Worm (Caenorhabditis elegans) whole organism, L3 larva: ENCODE measurements around the gene F07G6.5.
"Not testable (repeated sequence)": the region's sequence is repeated elsewhere in the genome, so short reads cannot be mapped to it uniquely, and the experiment has no call there.

Experiments used
- aly-2 ChIP-seq: fragments of 150-350 bp; optimal IDR thresholded peaks from 2 replicates; lab custom pipeline; 2014; ENCODE audit warnings: missing biosample characterization, missing genetic modification characterization
- ceh-28 ChIP-seq: fragments of 150-350 bp; optimal IDR thresholded peaks from 2 replicates; lab custom pipeline; 2014; ENCODE audit warnings: missing biosample characterization, missing genetic modification reagents, missing genetic modification characterization
- ceh-82 ChIP-seq: fragments of 150-350 bp; optimal IDR thresholded peaks from 2 replicates; lab custom pipeline; 2014; ENCODE audit warnings: missing biosample characterization, missing genetic modification characterization
- ceh-9 ChIP-seq: sonication (generic microtip); optimal IDR thresholded peaks from 2 replicates; lab custom pipeline; 2018; ENCODE audit warnings: missing biosample characterization, missing genetic modification characterization
- daf-12 ChIP-seq: fragments of 150-350 bp; optimal IDR thresholded peaks from 2 replicates; lab custom pipeline; 2014; ENCODE audit warnings: missing biosample characterization, missing genetic modification reagents, missing genetic modification characterization
- egl-5 ChIP-seq: fragments of 150-350 bp; optimal IDR thresholded peaks from 2 replicates; lab custom pipeline; 2017; ENCODE audit warnings: missing biosample characterization, missing genetic modification reagents, missing genetic modification characterization, inconsistent platforms
- elt-1 ChIP-seq: fragments of 150-350 bp; optimal IDR thresholded peaks from 2 replicates; lab custom pipeline; 2014; ENCODE audit warnings: missing biosample characterization, missing genetic modification characterization
- elt-2 ChIP-seq: sonication (generic microtip); optimal IDR thresholded peaks from 2 replicates; lab custom pipeline; 2016; ENCODE audit warnings: missing genetic modification reagents, mild to moderate bottlenecking, missing genetic modification characterization, missing compliant biosample characterization
- elt-3 ChIP-seq, 3 experiments: fragments of 150-350 bp in 1 of 3; sonication (generic microtip) in 2 of 3; optimal IDR thresholded peaks; 2 replicates in 2 of 3; 4 replicates in 1 of 3; lab custom pipeline; 2014 to 2017; ENCODE audit warnings: missing biosample characterization in 3 of 3, missing genetic modification characterization in 3 of 3
- eor-1 ChIP-seq, 2 experiments: fragments of 150-350 bp; optimal IDR thresholded peaks; 2 replicates each; lab custom pipeline; 2014 to 2018; ENCODE audit warnings: missing biosample characterization in 2 of 2, missing genetic modification characterization in 2 of 2
- fkh-10 ChIP-seq: sonication (generic microtip); optimal IDR thresholded peaks from 2 replicates; lab custom pipeline; 2017; ENCODE audit warnings: missing biosample characterization, missing genetic modification reagents, missing genetic modification characterization
- fkh-2 ChIP-seq: fragments of 150-350 bp; optimal IDR thresholded peaks from 2 replicates; lab custom pipeline; 2014; ENCODE audit warnings: missing biosample characterization, missing genetic modification reagents, missing genetic modification characterization
- fos-1 ChIP-seq: fragments of 150-350 bp; optimal IDR thresholded peaks from 2 replicates; lab custom pipeline; 2014; ENCODE audit warnings: missing biosample characterization, missing genetic modification characterization
- hmg-11 ChIP-seq: sonication (generic microtip); optimal IDR thresholded peaks from 2 replicates; lab custom pipeline; 2016; ENCODE audit warnings: missing genetic modification characterization, missing compliant biosample characterization
- lin-15B ChIP-seq: fragments of 150-350 bp; optimal IDR thresholded peaks from 2 replicates; lab custom pipeline; 2014; ENCODE audit warnings: missing biosample characterization, missing genetic modification characterization
- lin-39 ChIP-seq: fragments of 150-350 bp; optimal IDR thresholded peaks from 2 replicates; lab custom pipeline; 2018; ENCODE audit warnings: missing biosample characterization, missing genetic modification reagents, missing genetic modification characterization
- lsy-12 ChIP-seq: sonication (generic microtip); optimal IDR thresholded peaks from 2 replicates; lab custom pipeline; 2016; ENCODE audit warnings: mild to moderate bottlenecking, missing genetic modification characterization, missing compliant biosample characterization
- mdl-1 ChIP-seq: fragments of 150-350 bp; optimal IDR thresholded peaks from 2 replicates; lab custom pipeline; 2014; ENCODE audit warnings: missing biosample characterization, missing genetic modification characterization
- mml-1 ChIP-seq: fragments of 150-350 bp; sonication (generic microtip); optimal IDR thresholded peaks from 3 replicates; lab custom pipeline; 2014; ENCODE audit warnings: missing biosample characterization, missing genetic modification characterization
- nfya-1 ChIP-seq: sonication (generic microtip); optimal IDR thresholded peaks from 2 replicates; lab custom pipeline; 2017; ENCODE audit warnings: missing genetic modification characterization, mild to moderate bottlenecking, missing compliant biosample characterization, antibody characterized with exemption, moderate library complexity; ENCODE audit not compliant: insufficient read depth
- nhr-11 ChIP-seq: fragments of 150-350 bp; optimal IDR thresholded peaks from 2 replicates; lab custom pipeline; 2014; ENCODE audit warnings: missing biosample characterization, missing genetic modification characterization
- nhr-12 ChIP-seq: fragments of 150-350 bp; optimal IDR thresholded peaks from 2 replicates; lab custom pipeline; 2014; ENCODE audit warnings: missing biosample characterization, missing genetic modification characterization
- nhr-23 ChIP-seq: fragments of 150-350 bp; optimal IDR thresholded peaks from 2 replicates; lab custom pipeline; 2014; ENCODE audit warnings: missing biosample characterization, missing genetic modification reagents, missing genetic modification characterization
- nhr-237 ChIP-seq: fragments of 150-350 bp; optimal IDR thresholded peaks from 2 replicates; lab custom pipeline; 2014; ENCODE audit warnings: missing biosample characterization, missing genetic modification characterization
- nhr-25 ChIP-seq: sonication (generic microtip); optimal IDR thresholded peaks from 2 replicates; lab custom pipeline; 2017; ENCODE audit warnings: missing biosample characterization, missing genetic modification characterization
- nhr-28 ChIP-seq: fragments of 150-350 bp; optimal IDR thresholded peaks from 2 replicates; lab custom pipeline; 2014; ENCODE audit warnings: missing biosample characterization, missing genetic modification characterization
- nhr-77 ChIP-seq: fragments of 150-350 bp; optimal IDR thresholded peaks from 2 replicates; lab custom pipeline; 2014; ENCODE audit warnings: missing biosample characterization, missing genetic modification characterization
- skn-1 ChIP-seq: fragments of 150-350 bp; optimal IDR thresholded peaks from 2 replicates; lab custom pipeline; 2014; ENCODE audit warnings: missing biosample characterization, missing genetic modification characterization
- snpc-4 ChIP-seq: fragments of 150-350 bp; optimal IDR thresholded peaks from 2 replicates; lab custom pipeline; 2014; ENCODE audit warnings: missing biosample characterization, missing genetic modification characterization
- tbx-2 ChIP-seq: sonication (generic microtip); optimal IDR thresholded peaks from 2 replicates; lab custom pipeline; 2016; ENCODE audit warnings: mild to moderate bottlenecking, missing genetic modification characterization, missing compliant biosample characterization
- unc-39 ChIP-seq: sonication (generic microtip); optimal IDR thresholded peaks from 4 replicates; lab custom pipeline; 2017; ENCODE audit warnings: missing biosample characterization, missing genetic modification characterization
- ztf-11 ChIP-seq: fragments of 150-350 bp; optimal IDR thresholded peaks from 2 replicates; lab custom pipeline; 2014; ENCODE audit warnings: missing biosample characterization, missing genetic modification characterization
- ztf-4 ChIP-seq: fragments of 150-350 bp; optimal IDR thresholded peaks from 2 replicates; lab custom pipeline; 2014; ENCODE audit warnings: missing biosample characterization, missing genetic modification characterization

The F07G6.5 gene

ce11 chrX:1703840-1704239 lies 2.6 kb downstream of the F07G6.5 start, which contains the start of gene C36C9.5:
C36C9.5 (minus strand) TSS chrX:1703940.
- TF ChIP-seq fos-1 (tag; lab: Kevin White, UChicago): no peak
- no peak for TF ChIP-seq mdl-1 (tag; lab: Kevin White, UChicago)
- TF ChIP-seq elt-2 (tag; lab: Kevin White, UChicago): no peak
- TF ChIP-seq lin-15B (tag; lab: Kevin White, UChicago): no peak
- TF ChIP-seq ceh-82 (tag; lab: Kevin White, UChicago): no peak
- no peak for TF ChIP-seq ceh-28 (tag; lab: Kevin White, UChicago)
- TF ChIP-seq daf-12 (tag; lab: Kevin White, UChicago): no peak
- TF ChIP-seq eor-1 (tag; optimal IDR thresholded peaks at IDR 0.05; lab: Kevin White, UChicago): no peak
- TF ChIP-seq lsy-12: no peak
- TF ChIP-seq nhr-23: no peak
- TF ChIP-seq nhr-77 (tag; lab: Kevin White, UChicago): no peak
- no peak for TF ChIP-seq fkh-10 (GFP tag; lab: Kevin White, UChicago)
- no peak for TF ChIP-seq ztf-11 (tag; lab: Kevin White, UChicago)
- no peak for TF ChIP-seq fkh-2 (tag; lab: Kevin White, UChicago)
- TF ChIP-seq elt-1 (tag; lab: Kevin White, UChicago): no peak

DNA sequence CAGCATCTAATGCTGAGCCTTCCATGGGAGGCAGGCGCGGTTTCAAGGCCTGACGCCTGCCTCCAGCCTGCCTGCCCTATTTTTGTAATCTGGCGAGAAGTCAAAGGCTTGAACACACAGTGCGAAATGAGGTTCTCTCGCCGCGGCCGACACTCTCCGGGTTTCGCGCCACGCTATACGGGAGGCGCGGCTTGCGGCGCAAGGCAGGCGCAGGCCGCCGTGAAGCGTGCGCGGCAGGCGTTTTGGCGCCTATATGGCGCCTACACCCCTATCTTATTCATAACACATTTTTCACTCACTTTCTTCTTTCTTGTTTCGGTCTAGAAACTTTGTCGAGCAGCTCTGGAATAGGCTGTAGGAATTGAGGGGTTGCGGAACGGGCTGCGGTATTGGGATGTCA lies 3.4 kb downstream of the F07G6.5 start:
- no peak for TF ChIP-seq nhr-12 (tag; lab: Kevin White, UChicago)
- TF ChIP-seq skn-1 (tag; lab: Kevin White, UChicago): no peak
- no peak for TF ChIP-seq nhr-11
- no peak for TF ChIP-seq fkh-2 (tag; lab: Kevin White, UChicago)
- TF ChIP-seq hmg-11 (tag; lab: Kevin White, UChicago): no peak
- TF ChIP-seq elt-1 (tag; lab: Kevin White, UChicago): no peak
- TF ChIP-seq daf-12 (tag; lab: Kevin White, UChicago): no peak
- TF ChIP-seq nhr-25 (tag; lab: Kevin White, UChicago): no peak
- no peak for TF ChIP-seq nfya-1 (tag; lab: Kevin White, UChicago)
- TF ChIP-seq ceh-28 (tag; lab: Kevin White, UChicago): no peak
- TF ChIP-seq elt-3 (tag; optimal IDR thresholded peaks at IDR 0.05; lab: Kevin White, UChicago): no peak
- no peak for TF ChIP-seq lin-39 (tag; lab: Kevin White, UChicago)
- TF ChIP-seq ztf-4 (tag; lab: Kevin White, UChicago): no peak

ce11 chrX:1698476-1698875 lies 8.0 kb downstream of the F07G6.5 start:
- no peak for TF ChIP-seq lin-15B (tag; lab: Kevin White, UChicago)
- no peak for TF ChIP-seq nhr-28 (tag; lab: Kevin White, UChicago)
- TF ChIP-seq snpc-4 (tag; lab: Kevin White, UChicago): no peak
- no peak for TF ChIP-seq aly-2 (tag; lab: Kevin White, UChicago)
- no peak for TF ChIP-seq ceh-28 (tag; lab: Kevin White, UChicago)
- no peak for TF ChIP-seq nhr-77 (tag; lab: Kevin White, UChicago)
- TF ChIP-seq fkh-2 (tag; lab: Kevin White, UChicago): no peak
- TF ChIP-seq nhr-23: no peak
- no peak for TF ChIP-seq unc-39
- TF ChIP-seq mml-1 (tag; lab: Kevin White, UChicago): no peak
- TF ChIP-seq daf-12 (tag; lab: Kevin White, UChicago): no peak
- no peak for TF ChIP-seq elt-2 (tag; lab: Kevin White, UChicago)
- TF ChIP-seq ztf-11 (tag; lab: Kevin White, UChicago): no peak
- TF ChIP-seq ceh-9: no peak
- no peak for TF ChIP-seq lsy-12
- no peak for TF ChIP-seq ztf-4 (tag; lab: Kevin White, UChicago)
- TF ChIP-seq fos-1 (tag; lab: Kevin White, UChicago): no peak
- no peak for TF ChIP-seq egl-5
- no peak for TF ChIP-seq tbx-2

ce11 chrX:1696879-1697278 lies 9.6 kb downstream of the F07G6.5 start, which contains the start of gene C36C9.4:
C36C9.4 (minus strand) TSS chrX:1696979.
- not testable (repeated sequence) for TF ChIP-seq nhr-237; nhr-11; elt-2 (tag; lab: Kevin White, UChicago)

ce11 chrX:1690894-1691293 lies 15.5 kb downstream of the F07G6.5 start, which contains the start of gene C36C9.6:
C36C9.6 (minus strand) TSS chrX:1690994.
- not testable (repeated sequence) for TF ChIP-seq fos-1, lin-15B, mdl-1 (tag; lab: Kevin White, UChicago)
- TF ChIP-seq, all 47 proteins: peak for 0; not testable (repeated sequence) for 47
